Fruit fly (Drosophila melanogaster): ENCODE data around the gene CG7607.

DNA sequence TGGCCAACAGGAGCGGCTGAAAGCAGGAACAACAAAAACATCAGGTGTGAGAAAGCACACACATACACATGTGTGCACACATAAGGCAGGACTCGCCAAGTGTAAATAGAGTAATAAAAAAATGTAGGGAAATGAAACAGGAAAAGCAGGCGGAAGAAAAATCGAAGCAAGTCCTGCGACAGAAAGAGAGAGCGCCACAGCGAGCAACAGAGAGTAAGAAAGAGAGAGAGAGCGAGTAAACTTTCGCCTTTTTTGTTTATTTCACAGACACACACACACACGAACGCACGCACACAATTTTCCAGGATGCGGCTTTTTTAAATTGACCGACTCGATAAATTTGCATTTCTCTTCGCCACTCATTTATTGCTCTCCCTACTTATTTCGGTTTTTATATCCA lies 2.6 kb upstream of the CG7607 start:
- TF ChIP-seq br (GFP tag; optimal IDR thresholded peaks at IDR 0.05) (no peak), dl (GFP tag; optimal IDR thresholded peaks at IDR 0.05; ENCODE audit: insufficient read depth in 1 of 2, partially characterized antibody in 2 of 2) (no peak)

Data from whole organism, wandering third instar larva.